Worm (Caenorhabditis elegans) whole organism, L1 larva: ENCODE data around the gene Y66D12A.10.

Source experiments
- C16A3.4 ChIP-seq: fragments of 150-350 bp; optimal IDR thresholded peaks from 2 replicates; lab custom pipeline; 2014; ENCODE audit warnings: missing biosample characterization, missing genetic modification characterization
- C34B4.2 ChIP-seq: sonication (generic microtip); optimal IDR thresholded peaks from 2 replicates; lab custom pipeline; 2017; ENCODE audit warnings: mild to moderate bottlenecking, missing genetic modification characterization, missing compliant biosample characterization
- aha-1 ChIP-seq: fragments of 150-350 bp; optimal IDR thresholded peaks from 2 replicates; lab custom pipeline; 2014; ENCODE audit warnings: missing biosample characterization, missing genetic modification characterization
- alr-1 ChIP-seq: fragments of 200-800 bp; sonication (Bioruptor generic); optimal IDR thresholded peaks from 2 replicates; lab custom pipeline; 2018; ENCODE audit warnings: borderline replicate concordance, mild to moderate bottlenecking, missing genetic modification characterization, missing compliant biosample characterization
- aly-2 ChIP-seq: fragments of 150-350 bp; optimal IDR thresholded peaks from 2 replicates; lab custom pipeline; 2014; ENCODE audit warnings: missing biosample characterization, missing genetic modification characterization
- ceh-63 ChIP-seq: fragments of 200-800 bp; sonication (Bioruptor generic); optimal IDR thresholded peaks from 2 replicates; lab custom pipeline; 2018; ENCODE audit warnings: mild to moderate bottlenecking, missing genetic modification characterization, missing compliant biosample characterization
- ceh-90 ChIP-seq: sonication (generic microtip); optimal IDR thresholded peaks from 2 replicates; lab custom pipeline; 2016; ENCODE audit warnings: missing genetic modification characterization, missing compliant biosample characterization
- ces-1 ChIP-seq: fragments of 150-350 bp; optimal IDR thresholded peaks from 2 replicates; lab custom pipeline; 2014; ENCODE audit warnings: missing biosample characterization, missing genetic modification reagents, missing genetic modification characterization
- dpl-1 ChIP-seq, 3 experiments: fragments of 150-350 bp in 2 of 3; sonication (generic microtip) in 1 of 3; optimal IDR thresholded peaks; 2 replicates each; lab custom pipeline; 2014 to 2017; ENCODE audit warnings: missing biosample characterization in 3 of 3, missing genetic modification characterization in 3 of 3, missing genetic modification reagents in 3 of 3
- dsc-1 ChIP-seq: sonication (generic microtip); optimal IDR thresholded peaks from 2 replicates; lab custom pipeline; 2016; ENCODE audit warnings: mild to moderate bottlenecking, missing genetic modification characterization, missing compliant biosample characterization
- efl-1 ChIP-seq, 4 experiments: fragments of 150-350 bp; optimal IDR thresholded peaks in 3 of 4; peaks in 1 of 4; 1 replicate in 1 of 4; 2 replicates in 3 of 4; lab custom pipeline; 2014; ENCODE audit warnings: missing biosample characterization in 2 of 4, missing genetic modification characterization in 2 of 4, missing genetic modification reagents in 2 of 4
- egl-27 ChIP-seq, 2 experiments: fragments of 150-350 bp in 1 of 2; sonication (generic microtip); optimal IDR thresholded peaks; 3 replicates each; lab custom pipeline; 2017 to 2018; ENCODE audit warnings: missing biosample characterization in 2 of 2, missing genetic modification characterization in 2 of 2, missing genetic modification reagents in 2 of 2
- elt-2 ChIP-seq: sonication (generic microtip); optimal IDR thresholded peaks from 2 replicates; lab custom pipeline; 2016; ENCODE audit warnings: missing genetic modification characterization, mild to moderate bottlenecking, inconsistent platforms, missing compliant biosample characterization, missing genetic modification reagents
- elt-3 ChIP-seq, 6 experiments: fragments of 150-350 bp in 1 of 6; sonication (generic microtip); optimal IDR thresholded peaks; 2 replicates each; lab custom pipeline; 2017 to 2018; ENCODE audit warnings: missing biosample characterization in 6 of 6, missing genetic modification characterization in 6 of 6, inconsistent platforms in 1 of 6
- ets-5 ChIP-seq: fragments of 200-800 bp; sonication (Bioruptor generic); IDR thresholded peaks from 2 replicates; pipeline ENCODE4 v1.3.6; 2022; ENCODE audit warnings: missing genetic modification characterization, missing compliant biosample characterization
- fkh-4 ChIP-seq: sonication (generic microtip); optimal IDR thresholded peaks from 2 replicates; lab custom pipeline; 2016; ENCODE audit warnings: missing compliant biosample characterization, missing genetic modification characterization, borderline replicate concordance
- fkh-8 ChIP-seq: sonication (generic microtip); optimal IDR thresholded peaks from 2 replicates; lab custom pipeline; 2016; ENCODE audit warnings: mild to moderate bottlenecking, missing genetic modification characterization, missing compliant biosample characterization
- grh-1 ChIP-seq: fragments of 200-800 bp; sonication (Bioruptor generic); IDR thresholded peaks from 2 replicates; pipeline ENCODE4 v1.3.6; 2022; ENCODE audit warnings: missing genetic modification reagents, missing genetic modification characterization, missing compliant biosample characterization
- hlh-4 ChIP-seq: sonication (generic microtip); optimal IDR thresholded peaks from 2 replicates; lab custom pipeline; 2016; ENCODE audit warnings: mild to moderate bottlenecking, missing genetic modification characterization, missing compliant biosample characterization
- hpl-2 ChIP-seq: fragments of 150-350 bp; optimal IDR thresholded peaks from 2 replicates; lab custom pipeline; 2014; ENCODE audit warnings: missing biosample characterization, missing genetic modification reagents, missing genetic modification characterization
- isw-1 ChIP-seq: fragments of 200-800 bp; sonication (Bioruptor generic); IDR thresholded peaks from 2 replicates; pipeline ENCODE4 v1.3.6; 2022; ENCODE audit warnings: missing genetic modification characterization, missing compliant biosample characterization
- jun-1 ChIP-seq: fragments of 150-350 bp; optimal IDR thresholded peaks from 2 replicates; lab custom pipeline; 2014; ENCODE audit warnings: missing biosample characterization, missing genetic modification reagents, missing genetic modification characterization
- lin-13 ChIP-seq: fragments of 150-350 bp; optimal IDR thresholded peaks from 2 replicates; lab custom pipeline; 2014; ENCODE audit warnings: missing biosample characterization, missing genetic modification reagents, missing genetic modification characterization
- lin-14 ChIP-seq: fragments of 200-800 bp; sonication (Bioruptor generic); optimal IDR thresholded peaks from 2 replicates; lab custom pipeline; 2018; ENCODE audit warnings: mild to moderate bottlenecking, missing genetic modification characterization, moderate library complexity, missing compliant biosample characterization
- lin-35 ChIP-seq, 2 experiments: fragments of 150-350 bp; optimal IDR thresholded peaks; 2 replicates each; lab custom pipeline; 2014; ENCODE audit warnings: missing biosample characterization in 2 of 2, missing genetic modification characterization in 2 of 2, missing genetic modification reagents in 2 of 2
- lir-3 ChIP-seq: sonication (generic microtip); optimal IDR thresholded peaks from 2 replicates; lab custom pipeline; 2016; ENCODE audit warnings: mild to moderate bottlenecking, missing genetic modification characterization, moderate library complexity, missing compliant biosample characterization; ENCODE audit not compliant: poor library complexity
- lsy-2 ChIP-seq, 2 experiments: fragments of 150-350 bp; optimal IDR thresholded peaks; 2 replicates each; lab custom pipeline; 2014; ENCODE audit warnings: missing biosample characterization in 2 of 2, missing genetic modification characterization in 2 of 2
- mdl-1 ChIP-seq, 2 experiments: fragments of 150-350 bp; optimal IDR thresholded peaks; 2 replicates each; lab custom pipeline; 2014 to 2017; ENCODE audit warnings: missing biosample characterization in 2 of 2, missing genetic modification characterization in 2 of 2, inconsistent platforms in 1 of 2
- mep-1 ChIP-seq: fragments of 150-350 bp; optimal IDR thresholded peaks from 2 replicates; lab custom pipeline; 2014; ENCODE audit warnings: missing biosample characterization, missing genetic modification characterization
- nhr-11 ChIP-seq: fragments of 150-350 bp; optimal IDR thresholded peaks from 2 replicates; lab custom pipeline; 2014; ENCODE audit warnings: missing biosample characterization, missing genetic modification characterization
- nhr-19 ChIP-seq: fragments of 200-800 bp; sonication (Bioruptor generic); conservative IDR thresholded peaks from 2 replicates; pipeline ENCODE4 v1.3.6; 2022; ENCODE audit warnings: missing genetic modification characterization, missing compliant biosample characterization
- nhr-20 ChIP-seq: sonication (generic microtip); optimal IDR thresholded peaks from 2 replicates; lab custom pipeline; 2016; ENCODE audit warnings: mild to moderate bottlenecking, missing genetic modification characterization, missing compliant biosample characterization
- nhr-47 ChIP-seq: sonication (generic microtip); optimal IDR thresholded peaks from 2 replicates; lab custom pipeline; 2016; ENCODE audit warnings: mild to moderate bottlenecking, missing genetic modification characterization, moderate library complexity, missing compliant biosample characterization
- nhr-71 ChIP-seq: sonication (generic microtip); optimal IDR thresholded peaks from 2 replicates; lab custom pipeline; 2016; ENCODE audit warnings: mild to moderate bottlenecking, missing genetic modification characterization, moderate library complexity, missing compliant biosample characterization
- nhr-85 ChIP-seq: sonication (generic microtip); peaks from one replicate; lab custom pipeline; 2016; ENCODE audit warnings: missing genetic modification characterization, inconsistent platforms, missing compliant biosample characterization
- pag-3 ChIP-seq: sonication (generic microtip); optimal IDR thresholded peaks from 2 replicates; lab custom pipeline; 2017; ENCODE audit warnings: missing genetic modification characterization, mild to moderate bottlenecking, missing compliant biosample characterization, antibody characterized with exemption, borderline replicate concordance; ENCODE audit not compliant: insufficient read depth
- skn-1 ChIP-seq: fragments of 150-350 bp; optimal IDR thresholded peaks from 2 replicates; lab custom pipeline; 2014; ENCODE audit warnings: missing biosample characterization, missing genetic modification characterization
- swsn-7 ChIP-seq: sonication (generic microtip); optimal IDR thresholded peaks from 2 replicates; lab custom pipeline; 2016; ENCODE audit warnings: missing genetic modification characterization, missing compliant biosample characterization
- tbx-2 ChIP-seq: sonication (generic microtip); optimal IDR thresholded peaks from 2 replicates; lab custom pipeline; 2016; ENCODE audit warnings: missing genetic modification characterization, missing compliant biosample characterization
- unc-62 ChIP-seq: fragments of 150-350 bp; optimal IDR thresholded peaks from 2 replicates; lab custom pipeline; 2014; ENCODE audit warnings: missing biosample characterization, missing genetic modification reagents, missing genetic modification characterization
- unc-98 ChIP-seq: fragments of 200-800 bp; sonication (Bioruptor generic); IDR thresholded peaks from 2 replicates; pipeline ENCODE4 v1.3.6; 2022; ENCODE audit warnings: missing genetic modification characterization, missing compliant biosample characterization
- zag-1 ChIP-seq: fragments of 150-350 bp; optimal IDR thresholded peaks from 2 replicates; lab custom pipeline; 2014; ENCODE audit warnings: missing biosample characterization, missing genetic modification characterization
- ztf-11 ChIP-seq, 2 experiments: sonication (generic microtip); optimal IDR thresholded peaks; 2 replicates each; lab custom pipeline; 2016 to 2017; ENCODE audit warnings: missing genetic modification characterization in 2 of 2, missing biosample characterization in 1 of 2, missing compliant biosample characterization in 1 of 2
- ztf-4 ChIP-seq: fragments of 150-350 bp; optimal IDR thresholded peaks from 2 replicates; lab custom pipeline; 2014; ENCODE audit warnings: missing biosample characterization, missing genetic modification characterization

Gene Y66D12A.10

ce11 chrIII:11535453-11535852, 30.2 kb upstream of the Y66D12A.10 start:
- no peak for TF ChIP-seq efl-1 (optimal IDR thresholded peaks at IDR 0.05; lab: Kevin White, UChicago)
- TF ChIP-seq efl-1 (GFP tag; optimal IDR thresholded peaks at IDR 0.05 in 1 of 2; lab: Kevin White, UChicago): no peak
- no peak for TF ChIP-seq hlh-4 (tag; lab: Kevin White, UChicago)

- TF ChIP-seq dpl-1 (GFP tag; optimal IDR thresholded peaks at IDR 0.05; lab: Kevin White, UChicago) (no peak), fkh-4 (tag; lab: Kevin White, UChicago) (no peak), jun-1 (tag; lab: Kevin White, UChicago) (no peak), unc-98 (GFP tag; lab: Robert Waterston, UW) (no peak), hlh-4 (tag; lab: Kevin White, UChicago) (no peak), mep-1 (no peak), fkh-8 (no peak), egl-27 (tag; optimal IDR thresholded peaks at IDR 0.05; lab: Kevin White, UChicago) (no peak), aly-2 (tag; lab: Kevin White, UChicago) (no peak), ceh-90 (tag; lab: Kevin White, UChicago) (no peak), isw-1 (GFP tag; lab: Robert Waterston, UW) (no peak), C16A3.4 (tag; lab: Kevin White, UChicago) (no peak), aha-1 (no peak), zag-1 (tag; lab: Kevin White, UChicago) (no peak), alr-1 (no peak), efl-1 (optimal IDR thresholded peaks at IDR 0.05; lab: Kevin White, UChicago) (no peak), efl-1 (GFP tag; optimal IDR thresholded peaks at IDR 0.05 in 1 of 2; lab: Kevin White, UChicago) (no peak), tbx-2 (no peak), pag-3 (tag; lab: Kevin White, UChicago) (no peak), skn-1 (tag; lab: Kevin White, UChicago) (no peak)
- TF ChIP-seq, all 84 proteins: peak for 0
Observed at ce11 chrIII:11544947-11545346, 20.7 kb upstream of the Y66D12A.10 start.

- TF ChIP-seq aly-2 (tag; lab: Kevin White, UChicago): no peak
- TF ChIP-seq efl-1 (optimal IDR thresholded peaks at IDR 0.05; lab: Kevin White, UChicago): no peak
- TF ChIP-seq efl-1 (GFP tag; optimal IDR thresholded peaks at IDR 0.05 in 1 of 2; lab: Kevin White, UChicago): peak in 1 of 2 experiments; percentile 71
- TF ChIP-seq lin-35 (GFP tag; optimal IDR thresholded peaks at IDR 0.05; lab: Kevin White, UChicago): no peak
- TF ChIP-seq ztf-4 (tag; lab: Kevin White, UChicago): no peak
- TF ChIP-seq isw-1 (GFP tag; lab: Robert Waterston, UW): no peak
Observed at ce11 chrIII:11548070-11548469, 17.6 kb upstream of the Y66D12A.10 start, which contains the start of gene Y66D12A.13. Gene Y66D12A.13 (plus strand): TSS chrIII:11548370.

ce11 chrIII:11554701-11555111, 11.0 kb upstream of the Y66D12A.10 start:
- TF ChIP-seq efl-1 (optimal IDR thresholded peaks at IDR 0.05; lab: Kevin White, UChicago): peak in 1 of 2 experiments; percentile 32
- peak; percentile 8 to 92 for TF ChIP-seq efl-1 (GFP tag; optimal IDR thresholded peaks at IDR 0.05 in 1 of 2; lab: Kevin White, UChicago)
- TF ChIP-seq lin-14 (GFP tag; lab: Kevin White, UChicago): peak; percentile 68
- TF ChIP-seq ces-1 (GFP tag; lab: Kevin White, UChicago): no peak
- TF ChIP-seq dsc-1 (tag; lab: Kevin White, UChicago): no peak
- no peak for TF ChIP-seq hpl-2 (GFP tag; lab: Kevin White, UChicago)
- no peak for TF ChIP-seq nhr-11 (tag; lab: Kevin White, UChicago)
- peak; percentile 45 for TF ChIP-seq nhr-47
- peak in 1 of 2 experiments; percentile 11 for TF ChIP-seq lsy-2 (tag; optimal IDR thresholded peaks at IDR 0.05; lab: Kevin White, UChicago)
- no peak for TF ChIP-seq ceh-63 (GFP tag; lab: Kevin White, UChicago)
- no peak for TF ChIP-seq unc-62
- no peak for TF ChIP-seq ets-5 (GFP tag; lab: Robert Waterston, UW)
- TF ChIP-seq nhr-20 (tag; lab: Kevin White, UChicago): peak; percentile 45
- TF ChIP-seq fkh-8: no peak
- TF ChIP-seq elt-3 (tag; optimal IDR thresholded peaks at IDR 0.05; lab: Kevin White, UChicago): peak in 1 of 6 experiments; percentile 49
- no peak for TF ChIP-seq isw-1 (GFP tag; lab: Robert Waterston, UW)
- no peak for TF ChIP-seq C34B4.2
- no peak for TF ChIP-seq ztf-11 (tag; optimal IDR thresholded peaks at IDR 0.05; lab: Kevin White, UChicago)
- peak in 1 of 2 experiments; percentile 10 for TF ChIP-seq mdl-1 (tag; optimal IDR thresholded peaks at IDR 0.05; lab: Kevin White, UChicago)
- peak; percentile 11 for TF ChIP-seq mep-1
- TF ChIP-seq grh-1 (GFP tag; lab: Robert Waterston, UW): 0 out of 2 replicates have a peak, but pooled peaks have one; percentile 23
- TF ChIP-seq swsn-7 (tag; lab: Kevin White, UChicago): no peak
- TF ChIP-seq lir-3 (tag; lab: Kevin White, UChicago): no peak
- peak; percentile 7 for TF ChIP-seq lin-13 (GFP tag; lab: Kevin White, UChicago)
- TF ChIP-seq hlh-4 (tag; lab: Kevin White, UChicago): no peak
- peak; percentile 83 for TF ChIP-seq nhr-85 (tag; lab: Kevin White, UChicago)
- no peak for TF ChIP-seq elt-2 (tag; lab: Kevin White, UChicago)
- TF ChIP-seq nhr-71 (tag; lab: Kevin White, UChicago): peak; percentile 47
- peak; percentile 21; the same call in 1 of the 2 replicates for TF ChIP-seq nhr-19 (GFP tag; lab: Robert Waterston, UW)
